Worm (Caenorhabditis elegans) whole organism, mixed stage, embryonic: ENCODE results near the gene btb-4.
"Not testable (repeated sequence)": the region's sequence is repeated elsewhere in the genome, so short reads cannot be mapped to it uniquely, and the experiment has no call there.

Source experiments
- ham-2 ChIP-seq: fragments of 200-800 bp; sonication (Bioruptor generic); optimal IDR thresholded peaks from 2 replicates; lab custom pipeline; 2018; ENCODE audit warnings: mild to moderate bottlenecking, missing genetic modification characterization, missing compliant biosample characterization
- nhr-237 ChIP-seq: fragments of 150-350 bp; optimal IDR thresholded peaks from 2 replicates; lab custom pipeline; 2014; ENCODE audit warnings: missing biosample characterization, missing genetic modification characterization

ce11 chrII:2023514-2023913 lies 8.6 kb upstream of the btb-4 start, which contains the start of gene cya-2:
- not testable (repeated sequence) for TF ChIP-seq nhr-237 (tag; lab: Kevin White, UChicago); ham-2 (GFP tag; lab: Kevin White, UChicago)
